Fruit fly (Drosophila melanogaster) whole organism, adult: ENCODE results near the gene CG7573.

ENCODE experiments used
- CG11617 ChIP-seq: fragments of 200-800 bp; sonication (Bioruptor generic); optimal IDR thresholded peaks from 2 replicates; lab custom pipeline; 2017; ENCODE audit warnings: mild to moderate bottlenecking, missing biosample characterization, missing genetic modification reagents, missing genetic modification characterization
- CG12768 ChIP-seq: fragments of 200-800 bp; sonication (Bioruptor generic); optimal IDR thresholded peaks from 2 replicates; lab custom pipeline; 2017; ENCODE audit warnings: missing biosample characterization, missing genetic modification characterization, mild to moderate bottlenecking, moderate library complexity, missing genetic modification reagents
- CG14711 ChIP-seq: fragments of 200-800 bp; sonication (Bioruptor generic); optimal IDR thresholded peaks from 2 replicates; lab custom pipeline; 2018; ENCODE audit warnings: missing biosample characterization, mild to moderate bottlenecking, missing genetic modification characterization, moderate library complexity
- CG1620 ChIP-seq: fragments of 200-800 bp; sonication (Bioruptor generic); optimal IDR thresholded peaks from 2 replicates; lab custom pipeline; 2016; ENCODE audit warnings: missing biosample characterization, missing genetic modification characterization
- CG33017 ChIP-seq: fragments of 200-800 bp; sonication (Bioruptor generic); optimal IDR thresholded peaks from 2 replicates; lab custom pipeline; 2018; ENCODE audit warnings: missing biosample characterization, mild to moderate bottlenecking, missing genetic modification characterization, moderate library complexity
- CG5204 ChIP-seq: fragments of 200-800 bp; sonication (Bioruptor generic); optimal IDR thresholded peaks from 2 replicates; lab custom pipeline; 2016; ENCODE audit warnings: missing biosample characterization, missing genetic modification characterization
- CG7045 ChIP-seq: fragments of 200-800 bp; sonication (Bioruptor generic); optimal IDR thresholded peaks from 2 replicates; lab custom pipeline; 2017; ENCODE audit warnings: missing biosample characterization, mild to moderate bottlenecking, missing genetic modification characterization
- CG7101 ChIP-seq: fragments of 200-800 bp; sonication (Bioruptor generic); optimal IDR thresholded peaks from 2 replicates; lab custom pipeline; 2018; ENCODE audit warnings: missing biosample characterization, mild to moderate bottlenecking, missing genetic modification characterization, moderate library complexity
- Clk ChIP-seq: fragments of 200-800 bp; sonication (Bioruptor generic); optimal IDR thresholded peaks from 2 replicates; lab custom pipeline; 2017; ENCODE audit warnings: missing biosample characterization, missing genetic modification characterization
- Crg-1 ChIP-seq: fragments of 200-800 bp; sonication (Bioruptor generic); optimal IDR thresholded peaks from 2 replicates; lab custom pipeline; 2016; ENCODE audit warnings: missing biosample characterization, missing genetic modification characterization
- Hr96 ChIP-seq: fragments of 200-800 bp; sonication (Bioruptor generic); optimal IDR thresholded peaks from 2 replicates; lab custom pipeline; 2016; ENCODE audit warnings: missing biosample characterization, missing genetic modification characterization
- Mnt ChIP-seq: fragments of 200-800 bp; sonication (Bioruptor generic); optimal IDR thresholded peaks from 2 replicates; lab custom pipeline; 2016; ENCODE audit warnings: missing biosample characterization, mild to moderate bottlenecking, missing genetic modification characterization
- bab1 ChIP-seq: fragments of 200-800 bp; sonication (Bioruptor generic); optimal IDR thresholded peaks from 3 replicates; lab custom pipeline; 2019; ENCODE audit warnings: missing biosample characterization, mild to moderate bottlenecking, missing genetic modification characterization, moderate library complexity
- cic ChIP-seq: fragments of 200-800 bp; sonication (Bioruptor generic); optimal IDR thresholded peaks from 2 replicates; lab custom pipeline; 2017; ENCODE audit warnings: missing biosample characterization, mild to moderate bottlenecking, missing genetic modification characterization, moderate library complexity
- cnc ChIP-seq, 2 experiments: fragments of >200 bp; optimal IDR thresholded peaks; 2 replicates each; lab custom pipeline; 2017
- kay ChIP-seq: fragments of 200-800 bp; sonication (Bioruptor generic); peaks from one replicate; lab custom pipeline; 2016; ENCODE audit warnings: missing biosample characterization, missing genetic modification characterization, borderline replicate concordance
- ovo ChIP-seq: fragments of 200-800 bp; sonication (Bioruptor generic); optimal IDR thresholded peaks from 2 replicates; lab custom pipeline; 2016; ENCODE audit warnings: missing biosample characterization, missing genetic modification characterization
- pad ChIP-seq: fragments of 200-800 bp; sonication (Bioruptor generic); optimal IDR thresholded peaks from 3 replicates; lab custom pipeline; 2017; ENCODE audit warnings: missing biosample characterization, missing genetic modification characterization, mild to moderate bottlenecking, moderate library complexity, missing genetic modification reagents
- tj ChIP-seq: fragments of 200-800 bp; sonication (Bioruptor generic); optimal IDR thresholded peaks from 3 replicates; lab custom pipeline; 2017; ENCODE audit warnings: missing biosample characterization, mild to moderate bottlenecking, missing genetic modification characterization, moderate library complexity
- toe ChIP-seq: fragments of 200-800 bp; sonication (Bioruptor generic); optimal IDR thresholded peaks from 2 replicates; lab custom pipeline; 2016; ENCODE audit warnings: missing biosample characterization, missing genetic modification characterization

CG7573 gene

dm6 chr3L:11308498-11308897, 3.0 kb upstream of the CG7573 start:
- no peak for TF ChIP-seq CG7045 (GFP tag; lab: Kevin White, UChicago)
- TF ChIP-seq bab1 (GFP tag; lab: Kevin White, UChicago) = no peak
- TF ChIP-seq CG14711 (tag; lab: Kevin White, UChicago) = no peak
- TF ChIP-seq kay (GFP tag; lab: Kevin White, UChicago) = no peak
- no peak for TF ChIP-seq cnc (optimal IDR thresholded peaks at IDR 0.05; lab: Kevin White, UChicago)
- TF ChIP-seq CG1620 (GFP tag; lab: Kevin White, UChicago) = no peak

- TF ChIP-seq CG7101 (tag; lab: Kevin White, UChicago) (no peak), kay (GFP tag; lab: Kevin White, UChicago) (no peak), cnc (optimal IDR thresholded peaks at IDR 0.05; lab: Kevin White, UChicago) (no peak), bab1 (GFP tag; lab: Kevin White, UChicago) (no peak), Mnt (GFP tag; lab: Kevin White, UChicago) (no peak), ovo (GFP tag; lab: Kevin White, UChicago) (no peak), Clk (GFP tag; lab: Kevin White, UChicago) (no peak), CG5204 (no peak)
Observed at dm6 chr3L:11309743-11310518, 1.6 kb upstream of the CG7573 start.

dm6 chr3L:11310728-11311127, 819 bp upstream of the CG7573 start:
- TF ChIP-seq tj (no peak), Mnt (GFP tag; lab: Kevin White, UChicago) (no peak)

dm6 chr3L:11312698-11313097, 1.2 kb downstream of the CG7573 start:
- no peak for TF ChIP-seq CG7045 (GFP tag; lab: Kevin White, UChicago)
- no peak for TF ChIP-seq Crg-1 (GFP tag; lab: Kevin White, UChicago)
- no peak for TF ChIP-seq CG11617 (GFP tag; lab: Kevin White, UChicago)
- TF ChIP-seq CG33017 = no peak
- TF ChIP-seq ovo (GFP tag; lab: Kevin White, UChicago) = no peak
- TF ChIP-seq CG1620 (GFP tag; lab: Kevin White, UChicago) = no peak
- no peak for TF ChIP-seq kay (GFP tag; lab: Kevin White, UChicago)
- TF ChIP-seq CG12768 (GFP tag; lab: Kevin White, UChicago) = no peak
- TF ChIP-seq Clk (GFP tag; lab: Kevin White, UChicago) = no peak

dm6 chr3L:11314900-11315575, 3.5 kb downstream of the CG7573 start:
- TF ChIP-seq kay (GFP tag; lab: Kevin White, UChicago) = no peak
- no peak for TF ChIP-seq CG7045 (GFP tag; lab: Kevin White, UChicago)
- no peak for TF ChIP-seq CG11617 (GFP tag; lab: Kevin White, UChicago)
- no peak for TF ChIP-seq tj
- no peak for TF ChIP-seq toe (GFP tag; lab: Kevin White, UChicago)
- no peak for TF ChIP-seq CG33017

dm6 chr3L:11317464-11317863, 5.9 kb downstream of the CG7573 start:
- no peak for TF ChIP-seq Hr96
- TF ChIP-seq kay (GFP tag; lab: Kevin White, UChicago) = peak; percentile 66

dm6 chr3L:11318532-11319170, 7.1 kb downstream of the CG7573 start:
- no peak for TF ChIP-seq cic (GFP tag; lab: Kevin White, UChicago)
- TF ChIP-seq kay (GFP tag; lab: Kevin White, UChicago) = peak; percentile 46
- peak; percentile 77 for TF ChIP-seq CG14711 (tag; lab: Kevin White, UChicago)
- TF ChIP-seq Mnt (GFP tag; lab: Kevin White, UChicago) = peak; percentile 29
- TF ChIP-seq CG33017 = peak; percentile 28
- TF ChIP-seq pad (GFP tag; lab: Kevin White, UChicago) = peak; percentile 68
- TF ChIP-seq CG12768 (GFP tag; lab: Kevin White, UChicago) = peak; percentile 34
- no peak for TF ChIP-seq ovo (GFP tag; lab: Kevin White, UChicago)
- no peak for TF ChIP-seq toe (GFP tag; lab: Kevin White, UChicago)
- no peak for TF ChIP-seq CG11617 (GFP tag; lab: Kevin White, UChicago)
- no peak for TF ChIP-seq CG1620 (GFP tag; lab: Kevin White, UChicago)
- TF ChIP-seq CG7101 (tag; lab: Kevin White, UChicago) = peak; percentile 76
- TF ChIP-seq Clk (GFP tag; lab: Kevin White, UChicago) = no peak
- peak; percentile 44 for TF ChIP-seq CG7045 (GFP tag; lab: Kevin White, UChicago)
- TF ChIP-seq Crg-1 (GFP tag; lab: Kevin White, UChicago) = peak; percentile 45
- peak; percentile 93 for TF ChIP-seq bab1 (GFP tag; lab: Kevin White, UChicago)
- no peak for TF ChIP-seq cnc (optimal IDR thresholded peaks at IDR 0.05; lab: Kevin White, UChicago)
- peak; percentile 58 for TF ChIP-seq Hr96
- no peak for TF ChIP-seq CG5204
- peak; percentile 83 for TF ChIP-seq tj
